Worm (Caenorhabditis elegans): ENCODE measurements around the gene F44E5.17.
A peak's percentile ranks its signal among the peaks of the same experiment; 100 is the strongest.

Gene F44E5.17

DNA sequence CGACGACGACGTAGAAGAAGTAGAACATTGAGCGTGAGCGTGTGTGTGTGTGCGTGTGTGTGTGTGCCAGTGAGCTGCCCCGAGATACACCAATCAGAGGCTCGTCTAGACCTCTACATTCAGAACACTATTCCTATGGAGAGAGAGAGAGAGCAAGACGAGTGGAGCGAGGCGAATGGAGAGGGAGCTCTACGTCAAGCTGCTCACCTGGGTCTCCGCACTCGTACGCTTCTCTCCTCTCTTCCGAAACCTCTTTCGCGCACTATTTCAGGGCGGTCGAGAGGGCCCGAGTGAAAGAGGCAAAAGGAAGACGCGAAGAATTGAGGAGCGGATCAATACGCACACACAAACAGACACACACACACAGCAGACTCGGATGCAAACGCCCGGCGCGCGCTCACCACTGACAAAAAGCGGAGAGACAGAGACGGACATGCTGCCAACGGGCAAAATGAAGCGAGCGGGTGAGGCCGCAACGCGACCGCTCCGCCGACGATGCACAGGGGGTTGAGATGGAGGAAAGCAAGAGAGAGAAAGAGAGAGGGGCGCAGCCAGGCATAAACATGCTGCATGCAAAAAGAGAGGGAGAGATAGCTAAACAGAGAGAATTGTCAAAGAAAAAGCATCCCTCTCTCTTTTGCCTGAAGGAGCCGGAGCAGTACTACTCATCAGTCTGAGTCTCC is 1.2 kb upstream of the F44E5.17 start (continued):
- TF ChIP-seq set-16 (GFP tag; IDR thresholded peaks at IDR 0.05) (peak; percentile 100), lin-1 (GFP tag; IDR thresholded peaks at IDR 0.05) (peak; percentile 24; the same call in 1 of the 2 replicates), attf-4 (tag; optimal IDR thresholded peaks at IDR 0.05) (peak; percentile 8), ceh-62 (tag; optimal IDR thresholded peaks at IDR 0.05) (no peak), vab-7 (GFP tag; IDR thresholded peaks at IDR 0.05) (no peak), Y75B8A.6 (GFP tag; IDR thresholded peaks at IDR 0.05) (no peak), pha-4 (GFP tag; IDR thresholded peaks at IDR 0.05) (peak; percentile 67), pha-4 (tag; optimal IDR thresholded peaks at IDR 0.05) (no peak), T20F7.1 (GFP tag; optimal IDR thresholded peaks at IDR 0.05) (peak; percentile 82), zip-11 (GFP tag; IDR thresholded peaks at IDR 0.05) (no peak), nhr-6 (tag; optimal IDR thresholded peaks at IDR 0.05) (peak; percentile 68), mes-2 (tag; optimal IDR thresholded peaks at IDR 0.05; ENCODE audit: poor library complexity, severe bottlenecking) (peak; percentile 58), nhr-77 (tag; optimal IDR thresholded peaks at IDR 0.05) (peak; percentile 3), lin-15B (tag; optimal IDR thresholded peaks at IDR 0.05) (peak; percentile 6), php-3 (GFP tag; IDR thresholded peaks at IDR 0.05) (0 out of 2 replicates have a peak, but pooled peaks have one; percentile 27), unc-62 (GFP tag; optimal IDR thresholded peaks at IDR 0.05 in 1 of 2) (peak in 1 of 2 experiments; percentile 98), unc-62 (tag; optimal IDR thresholded peaks at IDR 0.05) (no peak), daf-12 (tag; optimal IDR thresholded peaks at IDR 0.05) (no peak), nhr-111 (GFP tag; optimal IDR thresholded peaks at IDR 0.05) (peak; percentile 40), cey-2 (tag; optimal IDR thresholded peaks at IDR 0.05; ENCODE audit: borderline replicate concordance, insufficient read depth) (no peak), ama-1 (optimal IDR thresholded peaks at IDR 0.05) (no peak), ztf-11 (tag; optimal IDR thresholded peaks at IDR 0.05) (no peak), egl-43 (GFP tag; IDR thresholded peaks at IDR 0.05) (peak; percentile 86), ceh-28 (tag; optimal IDR thresholded peaks at IDR 0.05) (peak; percentile 81), ZK337.2 (GFP tag; IDR thresholded peaks at IDR 0.05) (no peak), ztf-7 (tag; optimal IDR thresholded peaks at IDR 0.05) (no peak), arid-1 (GFP tag; conservative IDR thresholded peaks at IDR 0.05) (peak; percentile 41; the same call in 1 of the 2 replicates), zfp-3 (GFP tag; conservative IDR thresholded peaks at IDR 0.05) (no peak), Y5F2A.4 (GFP tag; optimal IDR thresholded peaks at IDR 0.05) (no peak), lir-3 (tag; optimal IDR thresholded peaks at IDR 0.05) (peak; percentile 58), ctbp-1 (GFP tag; IDR thresholded peaks at IDR 0.05) (peak; percentile 75), zfp-2 (tag; optimal IDR thresholded peaks at IDR 0.05) (peak; percentile 56), R02D3.7 (tag; optimal IDR thresholded peaks at IDR 0.05) (no peak), nhr-48 (tag; optimal IDR thresholded peaks at IDR 0.05) (peak; percentile 78), fkh-10 (GFP tag; optimal IDR thresholded peaks at IDR 0.05) (peak; percentile 87), spr-1 (tag; optimal IDR thresholded peaks at IDR 0.05) (peak; percentile 88), tra-1 (GFP tag; IDR thresholded peaks at IDR 0.05) (no peak), nhr-102 (tag; optimal IDR thresholded peaks at IDR 0.05) (peak; percentile 67), hif-1 (tag; optimal IDR thresholded peaks at IDR 0.05) (peak; percentile 20 to 83), aha-1 (tag) (peak; percentile 96), nhr-25 (tag; optimal IDR thresholded peaks at IDR 0.05; ENCODE audit: borderline replicate concordance, insufficient read depth) (peak; percentile 10), mdt-29 (GFP tag; IDR thresholded peaks at IDR 0.05) (peak; percentile 68; the same call in 1 of the 2 replicates), nhr-10 (tag; optimal IDR thresholded peaks at IDR 0.05) (peak; percentile 2), D1046.2 (GFP tag; IDR thresholded peaks at IDR 0.05) (no peak), duxl-1 (tag; optimal IDR thresholded peaks at IDR 0.05; ENCODE audit: poor library complexity) (no peak), nhr-41 (GFP tag; IDR thresholded peaks at IDR 0.05) (peak; percentile 55; the same call in 1 of the 2 replicates), daf-16 (GFP tag; optimal IDR thresholded peaks at IDR 0.05) (peak in 1 of 2 experiments; percentile 76), daf-16 (tag; optimal IDR thresholded peaks at IDR 0.05) (peak; percentile 58), tag-97 (GFP tag; IDR thresholded peaks at IDR 0.05) (no peak), lin-39 (tag; optimal IDR thresholded peaks at IDR 0.05) (no peak)

Data from whole organism, L4 larva.